Fruit fly (Drosophila melanogaster) whole organism, embryonic: ENCODE results near the gene Lip3.

Experiments
- Awh ChIP-seq: fragments of 200-800 bp; sonication (Bioruptor generic); IDR thresholded peaks from 2 replicates; pipeline ENCODE4, ENCODE4 v1.3.6; 2022; ENCODE audit warnings: missing biosample characterization, missing genetic modification characterization
- C15 ChIP-seq: fragments of 200-800 bp; sonication (Bioruptor generic); IDR thresholded peaks from 3 replicates; pipeline ENCODE4 v1.3.6; 2022; ENCODE audit warnings: missing biosample characterization, missing genetic modification characterization
- CG12104 ChIP-seq: fragments of 200-800 bp; sonication (Bioruptor generic); optimal IDR thresholded peaks from 3 replicates; lab custom pipeline; 2016; ENCODE audit warnings: missing biosample characterization, missing genetic modification characterization
- CG1647 ChIP-seq: fragments of 200-800 bp; sonication (Bioruptor generic); optimal IDR thresholded peaks from 3 replicates; lab custom pipeline; 2016; ENCODE audit warnings: missing biosample characterization, missing genetic modification characterization
- CG17359 ChIP-seq: fragments of 200-800 bp; sonication (Bioruptor generic); optimal IDR thresholded peaks from 3 replicates; lab custom pipeline; 2018; ENCODE audit warnings: missing biosample characterization, mild to moderate bottlenecking, missing genetic modification characterization, moderate library complexity
- CG34376 ChIP-seq: fragments of 200-800 bp; sonication (Bioruptor generic); optimal IDR thresholded peaks from 2 replicates; lab custom pipeline; 2018; ENCODE audit warnings: missing biosample characterization, mild to moderate bottlenecking, missing genetic modification characterization
- CG4328 ChIP-seq: fragments of 200-800 bp; sonication (Bioruptor generic); optimal IDR thresholded peaks from 3 replicates; lab custom pipeline; 2017; ENCODE audit warnings: missing biosample characterization, missing genetic modification reagents, missing genetic modification characterization
- CG4617 ChIP-seq: fragments of 200-800 bp; sonication (Bioruptor generic); optimal IDR thresholded peaks from 3 replicates; lab custom pipeline; 2016; ENCODE audit warnings: missing biosample characterization, missing genetic modification characterization, borderline replicate concordance
- CG6654 ChIP-seq: fragments of 200-800 bp; sonication (Bioruptor generic); optimal IDR thresholded peaks from 2 replicates; lab custom pipeline; 2017; ENCODE audit warnings: missing biosample characterization, mild to moderate bottlenecking, missing genetic modification characterization
- D ChIP-seq, 2 experiments: fragments of 200-800 bp in 1 of 2; fragments of >200 bp in 1 of 2; sonication (Bioruptor generic) in 1 of 2; optimal IDR thresholded peaks; 2 replicates in 1 of 2; 3 replicates in 1 of 2; lab custom pipeline; 2017; ENCODE audit warnings: mild to moderate bottlenecking in 1 of 2, missing biosample characterization in 1 of 2, missing genetic modification characterization in 1 of 2, missing genetic modification reagents in 1 of 2
- Dp ChIP-seq: fragments of 200-800 bp; sonication (Bioruptor generic); optimal IDR thresholded peaks from 2 replicates; lab custom pipeline; 2018; ENCODE audit warnings: missing biosample characterization, mild to moderate bottlenecking, missing genetic modification characterization, moderate library complexity
- Dref ChIP-seq: fragments of 200-800 bp; sonication (Bioruptor generic); IDR thresholded peaks from 2 replicates; pipeline ENCODE4 v1.3.6; 2022; ENCODE audit warnings: missing biosample characterization, missing genetic modification characterization
- Ets65A ChIP-seq: fragments of 200-800 bp; sonication (Bioruptor generic); peaks from one replicate; lab custom pipeline; 2016; ENCODE audit warnings: missing biosample characterization, missing genetic modification characterization
- Lhr ChIP-seq: fragments of 200-800 bp; sonication (Bioruptor generic); optimal IDR thresholded peaks from 3 replicates; lab custom pipeline; 2017; ENCODE audit warnings: mild to moderate bottlenecking, missing biosample characterization, missing genetic modification reagents, missing genetic modification characterization
- MESR4 ChIP-seq: fragments of 200-800 bp; sonication (Bioruptor generic); optimal IDR thresholded peaks from 2 replicates; lab custom pipeline; 2018; ENCODE audit warnings: missing biosample characterization, mild to moderate bottlenecking, missing genetic modification characterization, moderate library complexity
- Max ChIP-seq: fragments of 200-800 bp; sonication (Bioruptor generic); optimal IDR thresholded peaks from 2 replicates; lab custom pipeline; 2016; ENCODE audit warnings: missing biosample characterization, mild to moderate bottlenecking, missing genetic modification characterization
- Nf-YC ChIP-seq: fragments of 200-800 bp; optimal IDR thresholded peaks from 3 replicates; lab custom pipeline; 2019; ENCODE audit warnings: missing biosample characterization, mild to moderate bottlenecking, missing genetic modification characterization, moderate library complexity
- Pdp1 ChIP-seq, 2 experiments: fragments of 200-800 bp; sonication (Bioruptor generic); optimal IDR thresholded peaks; 3 replicates each; lab custom pipeline; 2016; ENCODE audit warnings: missing biosample characterization in 2 of 2, missing genetic modification characterization in 2 of 2, mild to moderate bottlenecking in 1 of 2, moderate library complexity in 1 of 2
- Rfx ChIP-seq: fragments of 200-800 bp; sonication (Bioruptor generic); IDR thresholded peaks from 2 replicates; pipeline ENCODE4 v1.3.6; 2022; ENCODE audit warnings: missing biosample characterization, missing genetic modification characterization
- chif ChIP-seq, 2 experiments: fragments of 200-800 bp; sonication (Bioruptor generic); optimal IDR thresholded peaks; 3 replicates each; lab custom pipeline; 2016; ENCODE audit warnings: missing biosample characterization in 2 of 2, missing genetic modification characterization in 2 of 2
- corto ChIP-seq: fragments of 200-800 bp; sonication (Bioruptor generic); optimal IDR thresholded peaks from 2 replicates; lab custom pipeline; 2016; ENCODE audit warnings: missing biosample characterization, mild to moderate bottlenecking, missing genetic modification characterization, moderate library complexity
- cwo ChIP-seq: fragments of 200-800 bp; sonication (Bioruptor generic); optimal IDR thresholded peaks from 3 replicates; lab custom pipeline; 2017; ENCODE audit warnings: missing biosample characterization, missing genetic modification characterization, mild to moderate bottlenecking, moderate library complexity, missing genetic modification reagents
- danr ChIP-seq: fragments of 200-800 bp; sonication (Bioruptor generic); IDR thresholded peaks from 2 replicates; pipeline ENCODE4 v1.3.6; 2022; ENCODE audit warnings: missing biosample characterization, missing genetic modification characterization
- dysf ChIP-seq: fragments of 200-800 bp; sonication (Bioruptor generic); IDR thresholded peaks from 3 replicates; pipeline ENCODE4 v1.3.6; 2022; ENCODE audit warnings: missing biosample characterization, missing genetic modification characterization
- emc ChIP-seq: fragments of 200-800 bp; sonication (Bioruptor generic); optimal IDR thresholded peaks from 2 replicates; lab custom pipeline; 2016; ENCODE audit warnings: missing biosample characterization, missing genetic modification characterization
- grau ChIP-seq: fragments of 200-800 bp; optimal IDR thresholded peaks from 3 replicates; lab custom pipeline; 2019; ENCODE audit warnings: missing biosample characterization, mild to moderate bottlenecking, missing genetic modification characterization, moderate library complexity
- jigr1 ChIP-seq: fragments of 200-800 bp; sonication (Bioruptor generic); IDR thresholded peaks from 3 replicates; pipeline ENCODE4 v1.3.6; 2022; ENCODE audit warnings: missing biosample characterization, missing genetic modification characterization
- phol ChIP-seq: fragments of 200-800 bp; sonication (Bioruptor generic); optimal IDR thresholded peaks from 3 replicates; lab custom pipeline; 2018; ENCODE audit warnings: missing biosample characterization, mild to moderate bottlenecking, missing genetic modification characterization, moderate library complexity
- tin ChIP-seq: fragments of 200-800 bp; sonication (Bioruptor generic); optimal IDR thresholded peaks from 3 replicates; lab custom pipeline; 2016; ENCODE audit warnings: missing biosample characterization, missing genetic modification characterization
- tna ChIP-seq: fragments of 200-800 bp; sonication (Bioruptor generic); IDR thresholded peaks from 2 replicates; pipeline ENCODE4 v1.3.6; 2022; ENCODE audit warnings: missing biosample characterization, missing genetic modification characterization; ENCODE audit not compliant: partially characterized antibody
- trh ChIP-seq: fragments of 200-800 bp; sonication (Bioruptor generic); optimal IDR thresholded peaks from 2 replicates; lab custom pipeline; 2016; ENCODE audit warnings: missing biosample characterization, missing genetic modification characterization
- tup ChIP-seq: fragments of 200-800 bp; sonication (Bioruptor generic); optimal IDR thresholded peaks from 2 replicates; lab custom pipeline; 2016; ENCODE audit warnings: missing biosample characterization, mild to moderate bottlenecking, missing genetic modification characterization, moderate library complexity
- zf30C ChIP-seq: fragments of 200-800 bp; sonication (Bioruptor generic); optimal IDR thresholded peaks from 3 replicates; lab custom pipeline; 2018; ENCODE audit warnings: missing biosample characterization, mild to moderate bottlenecking, missing genetic modification characterization

The Lip3 gene

dm6 chr3R:13400902-13401721, 29.4 kb upstream of the Lip3 start (continued):
- peak; percentile 72 for TF ChIP-seq CG1647 (GFP tag; lab: Kevin White, UChicago)
- no peak for TF ChIP-seq tna (GFP tag; lab: Robert Waterston, UW)
- peak; percentile 90 for TF ChIP-seq zf30C (GFP tag; lab: Kevin White, UChicago)
- no peak for TF ChIP-seq CG34376 (GFP tag; lab: Kevin White, UChicago)
- TF ChIP-seq D (optimal IDR thresholded peaks at IDR 0.05; lab: Kevin White, UChicago) = no peak
- TF ChIP-seq D (GFP tag; optimal IDR thresholded peaks at IDR 0.05; lab: Kevin White, UChicago) = peak; percentile 80
- peak; percentile 93 for TF ChIP-seq dysf (GFP tag; lab: Robert Waterston, UW)
- peak; percentile 54 for TF ChIP-seq tup (GFP tag; lab: Kevin White, UChicago)
- TF ChIP-seq CG6654 (GFP tag; lab: Kevin White, UChicago) = peak; percentile 70
- peak; percentile 81 for TF ChIP-seq danr
- TF ChIP-seq CG4617 (GFP tag; lab: Kevin White, UChicago) = peak; percentile 75
- TF ChIP-seq phol (tag; lab: Kevin White, UChicago) = peak; percentile 92
- peak; percentile 77 for TF ChIP-seq trh (GFP tag; lab: Kevin White, UChicago)
- no peak for TF ChIP-seq Dp (GFP tag; lab: Kevin White, UChicago)
- TF ChIP-seq corto (GFP tag; lab: Kevin White, UChicago) = peak; percentile 48
- peak; percentile 76 for TF ChIP-seq Max
- TF ChIP-seq Pdp1 (GFP tag; optimal IDR thresholded peaks at IDR 0.05; lab: Kevin White, UChicago) = peak; percentile 84 to 88
- TF ChIP-seq chif (GFP tag; optimal IDR thresholded peaks at IDR 0.05; lab: Kevin White, UChicago) = peak; percentile 69 to 90
- TF ChIP-seq cwo (GFP tag; lab: Kevin White, UChicago) = peak; percentile 72
- TF ChIP-seq Rfx (GFP tag; lab: Robert Waterston, UW) = peak; percentile 86
- TF ChIP-seq emc (GFP tag; lab: Kevin White, UChicago) = peak; percentile 31
- peak; percentile 6 for TF ChIP-seq MESR4
- peak; percentile 96 for TF ChIP-seq Ets65A
- peak; percentile 74 for TF ChIP-seq Awh (GFP tag; lab: Robert Waterston, UW)
- TF ChIP-seq jigr1 (GFP tag; lab: Robert Waterston, UW) = peak; percentile 68; the same call in 2 of the 3 replicates
- TF ChIP-seq grau (tag; lab: Kevin White, UChicago) = peak; percentile 93
- TF ChIP-seq Lhr (GFP tag; lab: Kevin White, UChicago) = peak; percentile 78
- TF ChIP-seq CG17359 (tag; lab: Kevin White, UChicago) = peak; percentile 82

- TF ChIP-seq Nf-YC (tag; lab: Kevin White, UChicago) (no peak), tin (GFP tag; lab: Kevin White, UChicago) (no peak), Dref (0 out of 2 replicates have a peak, but pooled peaks have one; percentile 19)
Measured at dm6 chr3R:13397535-13397934, 25.8 kb upstream of the Lip3 start, which contains the start of gene CG14377. Gene CG14377, plus strand, starts transcription at chr3R:13397835.

- no peak for TF ChIP-seq C15 (GFP tag; lab: Robert Waterston, UW)
- TF ChIP-seq CG12104 = no peak
- TF ChIP-seq CG4328 = no peak
- peak; percentile 81 for TF ChIP-seq Ets65A
Measured at dm6 chr3R:13397040-13397439, 25.3 kb upstream of the Lip3 start, which contains the start of gene CG14374. Gene CG14374, minus strand, starts transcription at chr3R:13397140.
